Fruit fly (Drosophila melanogaster) whole organism: Measurements from ENCODE around the gene CG13639.

Experiments used
- CG8478 ChIP-seq: fragments of >200 bp; optimal IDR thresholded peaks from 2 replicates; lab custom pipeline; 2018; ENCODE audit warnings: inconsistent platforms
- pan ChIP-seq: fragments of >200 bp; optimal IDR thresholded peaks from 2 replicates; lab custom pipeline; 2017
- usp ChIP-seq: fragments of >200 bp; optimal IDR thresholded peaks from 2 replicates; lab custom pipeline; 2017; ENCODE audit warnings: missing biosample characterization, missing genetic modification characterization, mixed read lengths

DNA sequence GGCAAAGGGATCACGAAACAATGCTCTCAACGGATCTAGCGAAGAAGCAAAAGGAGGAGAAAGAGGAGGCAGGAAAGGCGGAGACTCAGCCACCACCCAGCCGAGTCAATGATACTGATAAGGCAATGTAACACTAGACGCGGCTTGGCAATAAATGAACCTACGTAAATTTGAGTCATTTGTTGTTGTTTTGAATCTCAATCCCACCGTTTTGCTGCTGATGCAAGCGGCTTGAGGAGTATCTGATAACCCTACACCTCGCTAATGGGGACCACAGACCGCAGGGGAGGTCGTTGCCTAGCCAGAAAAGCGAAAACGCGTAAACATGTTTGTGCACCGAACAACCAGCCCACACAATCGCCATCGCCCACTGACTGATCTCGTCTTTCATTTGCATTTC, 18.5 kb upstream of the CG13639 start:
- TF ChIP-seq usp (GFP tag; lab: Kevin White, UChicago) (no peak), CG8478 (lab: Kevin White, UChicago) (no peak), pan (no peak)
